Worm (Caenorhabditis elegans) whole organism, L4 larva: ENCODE measurements around the gene hmg-11.
"Not testable (repeated sequence)": the region's sequence is repeated elsewhere in the genome, so short reads cannot be mapped to it uniquely, and the experiment has no call there.

Experiments used
- D1046.2 ChIP-seq: fragments of 200-800 bp; sonication (Bioruptor generic); IDR thresholded peaks from 2 replicates; pipeline ENCODE4 v1.3.6; 2022; ENCODE audit warnings: missing genetic modification characterization, missing compliant biosample characterization
- T26A8.4 ChIP-seq: fragments of 200-800 bp; sonication (Bioruptor generic); IDR thresholded peaks from 2 replicates; pipeline ENCODE4 v1.3.6; 2022; ENCODE audit warnings: missing genetic modification characterization, missing compliant biosample characterization
- Y48G9A.11 ChIP-seq: fragments of 200-800 bp; sonication (Bioruptor generic); IDR thresholded peaks from 2 replicates; pipeline ENCODE4 v1.3.6; 2022; ENCODE audit warnings: missing genetic modification reagents, missing genetic modification characterization, missing compliant biosample characterization
- Y75B8A.6 ChIP-seq: fragments of 200-800 bp; sonication (Bioruptor generic); IDR thresholded peaks from 2 replicates; pipeline ENCODE4 v1.3.6; 2022; ENCODE audit warnings: missing genetic modification reagents, missing genetic modification characterization, missing compliant biosample characterization
- ZK337.2 ChIP-seq: fragments of 200-800 bp; sonication (Bioruptor generic); IDR thresholded peaks from 2 replicates; pipeline ENCODE4 v1.3.6; 2022; ENCODE audit warnings: missing genetic modification reagents, missing genetic modification characterization, missing compliant biosample characterization
- arid-1 ChIP-seq: fragments of 200-800 bp; sonication (Bioruptor generic); conservative IDR thresholded peaks from 2 replicates; pipeline ENCODE4 v1.3.6; 2022; ENCODE audit warnings: missing genetic modification reagents, missing genetic modification characterization, missing compliant biosample characterization
- ceh-20 ChIP-seq: fragments of 200-800 bp; sonication (Bioruptor generic); IDR thresholded peaks from 2 replicates; pipeline ENCODE4 v1.3.6; 2022; ENCODE audit warnings: missing genetic modification reagents, missing genetic modification characterization, missing compliant biosample characterization
- ceh-44 ChIP-seq: fragments of 200-800 bp; sonication (Bioruptor generic); IDR thresholded peaks from 2 replicates; pipeline ENCODE4 v1.3.6; 2022; ENCODE audit warnings: missing genetic modification reagents, missing genetic modification characterization, missing compliant biosample characterization
- ctbp-1 ChIP-seq: fragments of 200-800 bp; sonication (Bioruptor generic); IDR thresholded peaks from 2 replicates; pipeline ENCODE4 v1.3.6; 2022; ENCODE audit warnings: missing genetic modification reagents, missing genetic modification characterization, missing compliant biosample characterization
- daf-16 ChIP-seq, 3 experiments: sonication (generic microtip); optimal IDR thresholded peaks; 2 replicates each; lab custom pipeline; 2016 to 2017; ENCODE audit warnings: missing genetic modification characterization in 3 of 3, missing genetic modification reagents in 3 of 3, mild to moderate bottlenecking in 2 of 3, missing compliant biosample characterization in 2 of 3, missing biosample characterization in 1 of 3, moderate library complexity in 1 of 3
- dmd-6 ChIP-seq: fragments of 200-800 bp; sonication (Bioruptor generic); IDR thresholded peaks from 2 replicates; pipeline ENCODE4 v1.3.6; 2022; ENCODE audit warnings: missing genetic modification reagents, missing genetic modification characterization, missing compliant biosample characterization
- dmd-8 ChIP-seq: fragments of 200-800 bp; sonication (Bioruptor generic); IDR thresholded peaks from 2 replicates; pipeline ENCODE4 v1.3.6; 2022; ENCODE audit warnings: missing genetic modification characterization, missing compliant biosample characterization
- dmd-9 ChIP-seq: fragments of 200-800 bp; sonication (Bioruptor generic); IDR thresholded peaks from 2 replicates; pipeline ENCODE4 v1.3.6; 2022; ENCODE audit warnings: missing genetic modification reagents, missing genetic modification characterization, missing compliant biosample characterization
- dpl-1 ChIP-seq: fragments of 150-350 bp; optimal IDR thresholded peaks from 2 replicates; lab custom pipeline; 2014; ENCODE audit warnings: missing biosample characterization, missing genetic modification reagents, missing genetic modification characterization
- dve-1 ChIP-seq: sonication (generic microtip); optimal IDR thresholded peaks from 2 replicates; lab custom pipeline; 2017; ENCODE audit warnings: antibody characterized with exemption, mild to moderate bottlenecking, missing genetic modification characterization, missing compliant biosample characterization; ENCODE audit not compliant: insufficient read depth
- egl-43 ChIP-seq: fragments of 200-800 bp; sonication (Bioruptor generic); IDR thresholded peaks from 2 replicates; pipeline ENCODE4 v1.3.6; 2022; ENCODE audit warnings: missing genetic modification reagents, missing genetic modification characterization, missing compliant biosample characterization
- hif-1 ChIP-seq, 2 experiments: sonication (generic microtip); optimal IDR thresholded peaks; 2 replicates each; lab custom pipeline; 2016 to 2017; ENCODE audit warnings: missing compliant biosample characterization in 2 of 2, missing genetic modification characterization in 2 of 2, missing genetic modification reagents in 2 of 2, missing genotype in 2 of 2, mild to moderate bottlenecking in 1 of 2
- hlh-11 ChIP-seq: fragments of 200-800 bp; sonication (Bioruptor generic); optimal IDR thresholded peaks from 2 replicates; lab custom pipeline; 2018; ENCODE audit warnings: mild to moderate bottlenecking, missing genetic modification characterization, missing compliant biosample characterization
- hmg-1.1 ChIP-seq: fragments of 200-800 bp; sonication (Bioruptor generic); IDR thresholded peaks from 2 replicates; pipeline ENCODE4 v1.3.6; 2022; ENCODE audit warnings: missing genetic modification reagents, missing genetic modification characterization, missing compliant biosample characterization
- lin-1 ChIP-seq: fragments of 200-800 bp; sonication (Bioruptor generic); IDR thresholded peaks from 2 replicates; pipeline ENCODE4 v1.3.6; 2022; ENCODE audit warnings: missing genetic modification reagents, missing genetic modification characterization, missing compliant biosample characterization
- lin-38 ChIP-seq: fragments of 200-800 bp; sonication (Bioruptor generic); IDR thresholded peaks from 2 replicates; pipeline ENCODE4 v1.3.6; 2022; ENCODE audit warnings: missing genetic modification reagents, missing genetic modification characterization, missing compliant biosample characterization
- lsy-2 ChIP-seq, 2 experiments: fragments of 150-350 bp in 1 of 2; sonication (generic microtip) in 1 of 2; optimal IDR thresholded peaks; 2 replicates each; lab custom pipeline; 2014 to 2017; ENCODE audit warnings: missing biosample characterization in 2 of 2, missing genetic modification characterization in 2 of 2
- madf-5 ChIP-seq, 2 experiments: fragments of 200-800 bp; sonication (Bioruptor generic); IDR thresholded peaks; 2 replicates each; pipeline ENCODE4 v1.3.6; 2022; ENCODE audit warnings: missing compliant biosample characterization in 2 of 2, missing genetic modification characterization in 2 of 2
- madf-9 ChIP-seq: fragments of 200-800 bp; sonication (Bioruptor generic); conservative IDR thresholded peaks from 2 replicates; pipeline ENCODE4 v1.3.6; 2022; ENCODE audit warnings: missing genetic modification reagents, missing genetic modification characterization, missing compliant biosample characterization
- mdt-29 ChIP-seq: fragments of 200-800 bp; sonication (Bioruptor generic); IDR thresholded peaks from 2 replicates; pipeline ENCODE4 v1.3.6; 2022; ENCODE audit warnings: missing genetic modification reagents, missing genetic modification characterization, missing compliant biosample characterization
- mep-1 ChIP-seq: fragments of 150-350 bp; sonication (generic microtip); optimal IDR thresholded peaks from 3 replicates; lab custom pipeline; 2014; ENCODE audit warnings: missing biosample characterization, missing genetic modification characterization
- mes-2 ChIP-seq: sonication (generic microtip); optimal IDR thresholded peaks from 2 replicates; lab custom pipeline; 2016; ENCODE audit warnings: missing genotype, mild to moderate bottlenecking, missing genetic modification characterization, missing compliant biosample characterization; ENCODE audit not compliant: poor library complexity, severe bottlenecking
- mxl-2 ChIP-seq: fragments of 200-800 bp; sonication (Bioruptor generic); conservative IDR thresholded peaks from 2 replicates; pipeline ENCODE4 v1.3.6; 2022; ENCODE audit warnings: missing genetic modification reagents, missing genetic modification characterization, missing compliant biosample characterization
- nhr-102 ChIP-seq: sonication (generic microtip); optimal IDR thresholded peaks from 2 replicates; lab custom pipeline; 2016; ENCODE audit warnings: mild to moderate bottlenecking, missing genetic modification characterization, moderate library complexity, missing compliant biosample characterization
- nhr-25 ChIP-seq: sonication (generic microtip); optimal IDR thresholded peaks from 2 replicates; lab custom pipeline; 2017; ENCODE audit warnings: missing genetic modification characterization, mild to moderate bottlenecking, missing compliant biosample characterization, antibody characterized with exemption, moderate library complexity, borderline replicate concordance; ENCODE audit not compliant: insufficient read depth
- nhr-28 ChIP-seq: fragments of 150-350 bp; optimal IDR thresholded peaks from 2 replicates; lab custom pipeline; 2014; ENCODE audit warnings: missing biosample characterization, missing genetic modification characterization
- nhr-42 ChIP-seq: fragments of 200-800 bp; sonication (Bioruptor generic); IDR thresholded peaks from 2 replicates; pipeline ENCODE4 v1.3.6; 2022; ENCODE audit warnings: missing genetic modification characterization, missing compliant biosample characterization
- nhr-48 ChIP-seq: sonication (generic microtip); optimal IDR thresholded peaks from 2 replicates; lab custom pipeline; 2016; ENCODE audit warnings: mild to moderate bottlenecking, missing genetic modification characterization, missing compliant biosample characterization
- nhr-6 ChIP-seq: fragments of 150-350 bp; optimal IDR thresholded peaks from 2 replicates; lab custom pipeline; 2014; ENCODE audit warnings: missing biosample characterization, missing genetic modification characterization
- nhr-77 ChIP-seq: fragments of 150-350 bp; optimal IDR thresholded peaks from 2 replicates; lab custom pipeline; 2014; ENCODE audit warnings: missing biosample characterization, missing genetic modification characterization
- pha-4 ChIP-seq, 2 experiments: fragments of 150-350 bp in 1 of 2; fragments of 200-800 bp in 1 of 2; sonication (Bioruptor generic) in 1 of 2; IDR thresholded peaks in 1 of 2; optimal IDR thresholded peaks in 1 of 2; 2 replicates each; pipeline versions ENCODE4 v1.3.6 to Lab custom; 2014 to 2022; ENCODE audit warnings: missing genetic modification characterization in 2 of 2, missing genetic modification reagents in 2 of 2, missing biosample characterization in 1 of 2, missing compliant biosample characterization in 1 of 2
- php-3 ChIP-seq: fragments of 200-800 bp; sonication (Bioruptor generic); IDR thresholded peaks from 2 replicates; pipeline ENCODE4 v1.3.6; 2022; ENCODE audit warnings: missing genetic modification reagents, missing genetic modification characterization, missing compliant biosample characterization
- saeg-2 ChIP-seq: fragments of 200-800 bp; sonication (Bioruptor generic); IDR thresholded peaks from 2 replicates; pipeline ENCODE4 v1.3.6; 2022; ENCODE audit warnings: missing genetic modification reagents, missing genetic modification characterization, missing compliant biosample characterization
- set-16 ChIP-seq: fragments of 200-800 bp; sonication (Bioruptor generic); IDR thresholded peaks from 2 replicates; pipeline ENCODE4 v1.3.6; 2022; ENCODE audit warnings: missing genetic modification reagents, missing genetic modification characterization, missing compliant biosample characterization
- snpc-1.2 ChIP-seq: fragments of 200-800 bp; sonication (Bioruptor generic); IDR thresholded peaks from 2 replicates; pipeline ENCODE4 v1.3.6; 2022; ENCODE audit warnings: missing genetic modification reagents, missing genetic modification characterization, missing compliant biosample characterization
- tra-1 ChIP-seq: fragments of 200-800 bp; sonication (Bioruptor generic); IDR thresholded peaks from 2 replicates; pipeline ENCODE4 v1.3.6; 2022; ENCODE audit warnings: missing genetic modification reagents, missing genetic modification characterization, missing compliant biosample characterization
- unc-130 ChIP-seq: sonication (generic microtip); optimal IDR thresholded peaks from 2 replicates; lab custom pipeline; 2016; ENCODE audit warnings: missing genetic modification reagents, missing genetic modification characterization, missing compliant biosample characterization
- vab-7 ChIP-seq: fragments of 200-800 bp; sonication (Bioruptor generic); IDR thresholded peaks from 2 replicates; pipeline ENCODE4 v1.3.6; 2022; ENCODE audit warnings: missing genetic modification reagents, missing genetic modification characterization, missing compliant biosample characterization
- zfp-3 ChIP-seq: fragments of 200-800 bp; sonication (Bioruptor generic); conservative IDR thresholded peaks from 2 replicates; pipeline ENCODE4 v1.3.6; 2022; ENCODE audit warnings: missing genetic modification reagents, missing genetic modification characterization, missing compliant biosample characterization

hmg-11 gene

ce11 chrII:4698266-4698771 is 25.4 kb downstream of the hmg-11 start, which contains the start of the genes rpn-5 and scc-1 (continued):
- TF ChIP-seq nhr-25 (tag; lab: Kevin White, UChicago): peak; percentile 27

DNA sequence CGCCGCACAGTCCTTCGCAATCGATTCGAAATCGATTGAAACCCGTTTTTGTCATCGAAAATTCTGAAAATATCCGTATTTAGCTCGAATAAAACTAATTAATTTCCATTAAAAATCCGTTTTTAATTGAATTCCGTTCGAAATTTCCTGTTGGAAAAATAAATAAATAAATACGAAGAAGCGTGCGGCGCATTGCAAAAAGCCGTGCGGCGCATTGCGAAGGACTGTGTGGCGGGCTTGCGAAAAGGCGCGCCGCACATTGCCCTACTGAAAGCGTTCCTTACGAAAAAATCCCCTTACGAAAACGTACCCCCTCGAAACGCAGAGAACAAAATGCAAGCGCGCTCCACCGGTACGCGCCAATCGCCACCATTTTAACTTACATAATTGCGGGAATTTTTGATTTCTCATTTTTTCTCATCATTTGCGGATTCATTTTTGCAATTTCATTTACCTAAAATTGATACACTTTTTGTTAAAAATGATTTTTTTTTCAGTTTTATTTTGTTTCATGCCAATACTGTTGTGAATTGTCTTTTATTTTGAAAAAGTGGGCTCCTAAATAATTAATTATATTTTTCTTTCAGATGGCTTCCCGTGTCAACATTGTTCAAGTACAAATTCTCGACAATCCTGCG is 28.7 kb downstream of the hmg-11 start, which contains the start of gene unc-85:
Gene unc-85 (plus strand): TSS at position 588 of the 638 bp plus-strand sequence.
- TF ChIP-seq Y75B8A.6 (GFP tag; lab: Robert Waterston, UW) (peak; percentile 89), ZK337.2 (peak; percentile 55; the same call in 1 of the 2 replicates), saeg-2 (peak; percentile 74; the same call in 1 of the 2 replicates), egl-43 (GFP tag; lab: Robert Waterston, UW) (peak; percentile 82), nhr-28 (tag; lab: Kevin White, UChicago) (peak; percentile 15), lsy-2 (tag; optimal IDR thresholded peaks at IDR 0.05; lab: Kevin White, UChicago) (peak; percentile 71 to 83), dmd-8 (GFP tag; lab: Robert Waterston, UW) (0 out of 2 replicates have a peak, but pooled peaks have one; percentile 44), D1046.2 (GFP tag; lab: Robert Waterston, UW) (peak; percentile 96), mes-2 (peak; percentile 87), arid-1 (GFP tag; lab: Robert Waterston, UW) (peak; percentile 87), mdt-29 (peak; percentile 57; the same call in 1 of the 2 replicates), unc-130 (GFP tag; lab: Kevin White, UChicago) (peak; percentile 80), dmd-6 (GFP tag; lab: Robert Waterston, UW) (peak; percentile 83), daf-16 (GFP tag; optimal IDR thresholded peaks at IDR 0.05; lab: Kevin White, UChicago) (peak in 1 of 2 experiments; percentile 41), daf-16 (tag; optimal IDR thresholded peaks at IDR 0.05; lab: Kevin White, UChicago) (peak; percentile 32), ceh-20 (GFP tag; lab: Robert Waterston, UW) (peak; percentile 90), lin-1 (GFP tag; lab: Robert Waterston, UW) (peak; percentile 88), nhr-102 (tag; lab: Kevin White, UChicago) (peak; percentile 81), dmd-9 (GFP tag; lab: Robert Waterston, UW) (peak; percentile 78), nhr-77 (peak; percentile 23), set-16 (GFP tag; lab: Robert Waterston, UW) (peak; percentile 79), nhr-6 (tag; lab: Kevin White, UChicago) (peak; percentile 33), dve-1 (tag; lab: Kevin White, UChicago) (peak; percentile 56), zfp-3 (GFP tag; lab: Robert Waterston, UW) (peak; percentile 85), vab-7 (GFP tag; lab: Robert Waterston, UW) (peak; percentile 94), tra-1 (GFP tag; lab: Robert Waterston, UW) (peak; percentile 91), hmg-1.1 (GFP tag; lab: Robert Waterston, UW) (peak; percentile 93), ctbp-1 (GFP tag; lab: Robert Waterston, UW) (peak; percentile 87), nhr-48 (tag; lab: Kevin White, UChicago) (peak; percentile 22), mxl-2 (GFP tag; lab: Robert Waterston, UW) (peak; percentile 83), ceh-44 (GFP tag; lab: Robert Waterston, UW) (peak; percentile 90), lin-38 (peak; percentile 99), snpc-1.2 (GFP tag; lab: Robert Waterston, UW) (peak; percentile 89), madf-9 (GFP tag; lab: Robert Waterston, UW) (peak; percentile 79), pha-4 (GFP tag; IDR thresholded peaks at IDR 0.05; lab: Robert Waterston, UW) (peak; percentile 90), Y48G9A.11 (peak; percentile 92), nhr-42 (peak; percentile 88), mep-1 (tag; lab: Kevin White, UChicago) (peak; percentile 82), dpl-1 (peak; percentile 59), T26A8.4 (GFP tag; lab: Robert Waterston, UW) (peak; percentile 92), php-3 (GFP tag; lab: Robert Waterston, UW) (peak; percentile 23; the same call in 1 of the 2 replicates), madf-5 (GFP tag; IDR thresholded peaks at IDR 0.05; lab: Robert Waterston, UW) (peak; percentile 53 to 61; a peak in 1 of 4 replicates), hlh-11 (tag; lab: Kevin White, UChicago) (peak; percentile 72), hif-1 (tag; optimal IDR thresholded peaks at IDR 0.05; lab: Kevin White, UChicago) (peak in 1 of 2 experiments; percentile 61)
- TF ChIP-seq pha-4 (tag; optimal IDR thresholded peaks at IDR 0.05; lab: Kevin White, UChicago): not testable (repeated sequence)
